Worm (Caenorhabditis elegans): ENCODE measurements around the gene F53F8.6.

- TF ChIP-seq aly-1 (tag; optimal IDR thresholded peaks at IDR 0.05) (no peak), tra-4 (tag; optimal IDR thresholded peaks at IDR 0.05) (no peak), scrt-1 (GFP tag; IDR thresholded peaks at IDR 0.05) (no peak), ama-1 (optimal IDR thresholded peaks at IDR 0.05) (no peak), ets-7 (tag; optimal IDR thresholded peaks at IDR 0.05) (no peak), hmg-4 (GFP tag; optimal IDR thresholded peaks at IDR 0.05) (no peak), ceh-13 (GFP tag; optimal IDR thresholded peaks at IDR 0.05) (no peak), flt-1 (GFP tag; IDR thresholded peaks at IDR 0.05) (no peak), F13C5.2 (tag; optimal IDR thresholded peaks at IDR 0.05) (peak; percentile 27), tbx-37 (GFP tag; conservative IDR thresholded peaks at IDR 0.05) (no peak), B0310.2 (tag; optimal IDR thresholded peaks at IDR 0.05) (no peak)
Observed at ce11 chrV:20744290-20744837, 40.3 kb downstream of the F53F8.6 start, which contains the start of gene dnj-25.

Data from whole organism, early embryonic.